Fruit fly (Drosophila melanogaster) whole organism, embryonic: ENCODE measurements around the gene Yp1.
A peak's percentile ranks its signal among the peaks of the same experiment; 100 is the strongest.

Source experiments
- Antp ChIP-seq: fragments of 200-800 bp; sonication (Bioruptor generic); optimal IDR thresholded peaks from 3 replicates; lab custom pipeline; 2016; ENCODE audit warnings: missing biosample characterization, missing genetic modification characterization
- CG11504 ChIP-seq: fragments of 200-800 bp; sonication (Bioruptor generic); optimal IDR thresholded peaks from 3 replicates; lab custom pipeline; 2019; ENCODE audit warnings: missing biosample characterization, mild to moderate bottlenecking, missing genetic modification characterization, moderate library complexity
- CG11696 ChIP-seq: fragments of 200-800 bp; sonication (Bioruptor generic); IDR thresholded peaks from 2 replicates; pipeline ENCODE4 v1.3.6; 2022; ENCODE audit warnings: missing biosample characterization, missing genetic modification characterization
- CG1233 ChIP-seq: fragments of 200-800 bp; sonication (Bioruptor generic); optimal IDR thresholded peaks from 4 replicates; lab custom pipeline; 2018; ENCODE audit warnings: missing biosample characterization, mild to moderate bottlenecking, missing genetic modification characterization
- CG13296 ChIP-seq: fragments of 200-800 bp; sonication (Bioruptor generic); optimal IDR thresholded peaks from 3 replicates; lab custom pipeline; 2018; ENCODE audit warnings: missing biosample characterization, mild to moderate bottlenecking, missing genetic modification characterization
- CG13894 ChIP-seq: fragments of 200-800 bp; sonication (Bioruptor generic); optimal IDR thresholded peaks from 3 replicates; lab custom pipeline; 2018; ENCODE audit warnings: missing biosample characterization, mild to moderate bottlenecking, missing genetic modification characterization, moderate library complexity
- CG17361 ChIP-seq: fragments of 200-800 bp; sonication (Bioruptor generic); IDR thresholded peaks from 3 replicates; pipeline ENCODE4 v1.3.6; 2022; ENCODE audit warnings: missing biosample characterization, missing genetic modification characterization
- CG2202 ChIP-seq: fragments of 200-800 bp; sonication (Bioruptor generic); optimal IDR thresholded peaks from 2 replicates; lab custom pipeline; 2018; ENCODE audit warnings: missing biosample characterization, mild to moderate bottlenecking, missing genetic modification characterization
- CG33557 ChIP-seq: fragments of 200-800 bp; sonication (Bioruptor generic); optimal IDR thresholded peaks from 2 replicates; lab custom pipeline; 2019; ENCODE audit warnings: missing biosample characterization, mild to moderate bottlenecking, missing genetic modification characterization, moderate library complexity
- CG34224 ChIP-seq: fragments of 200-800 bp; sonication (Bioruptor generic); IDR thresholded peaks from 3 replicates; pipeline ENCODE4 v1.3.6; 2022; ENCODE audit warnings: missing biosample characterization, missing genetic modification characterization; ENCODE audit not compliant: partially characterized antibody
- CG4617 ChIP-seq: fragments of 200-800 bp; sonication (Bioruptor generic); optimal IDR thresholded peaks from 3 replicates; lab custom pipeline; 2016; ENCODE audit warnings: missing biosample characterization, missing genetic modification characterization, borderline replicate concordance
- CG7357 ChIP-seq: fragments of 200-800 bp; sonication (Bioruptor generic); IDR thresholded peaks from 3 replicates; pipeline ENCODE4 v1.3.6; 2022; ENCODE audit warnings: missing biosample characterization, missing genetic modification characterization
- CG7963 ChIP-seq: fragments of 200-800 bp; sonication (Bioruptor generic); IDR thresholded peaks from 3 replicates; pipeline ENCODE4 v1.3.6; 2022; ENCODE audit warnings: missing biosample characterization, missing genetic modification characterization; ENCODE audit not compliant: partially characterized antibody
- CG8359 ChIP-seq: fragments of 200-800 bp; sonication (Bioruptor generic); optimal IDR thresholded peaks from 2 replicates; lab custom pipeline; 2017; ENCODE audit warnings: missing biosample characterization, mild to moderate bottlenecking, missing genetic modification characterization, borderline replicate concordance
- Dek ChIP-seq: fragments of 200-800 bp; sonication (Bioruptor generic); optimal IDR thresholded peaks from 3 replicates; lab custom pipeline; 2019; ENCODE audit warnings: missing biosample characterization, mild to moderate bottlenecking, missing genetic modification characterization, moderate library complexity
- E2f2 ChIP-seq: fragments of 200-800 bp; sonication (Bioruptor generic); IDR thresholded peaks from 2 replicates; pipeline ENCODE4 v1.3.6; 2022; ENCODE audit warnings: missing biosample characterization, missing genetic modification characterization
- Fer1 ChIP-seq: fragments of 200-800 bp; sonication (Bioruptor generic); optimal IDR thresholded peaks from 2 replicates; lab custom pipeline; 2017; ENCODE audit warnings: missing biosample characterization, mild to moderate bottlenecking, missing genetic modification characterization
- HHEX ChIP-seq: fragments of 200-800 bp; sonication (Bioruptor generic); optimal IDR thresholded peaks from 3 replicates; lab custom pipeline; 2017; ENCODE audit warnings: missing biosample characterization, mild to moderate bottlenecking, missing genetic modification characterization, missing genetic modification reagents
- Hr3 ChIP-seq: fragments of 200-800 bp; sonication (Bioruptor generic); optimal IDR thresholded peaks from 3 replicates; lab custom pipeline; 2016; ENCODE audit warnings: missing biosample characterization, missing genetic modification characterization
- Hsf ChIP-seq: fragments of 200-800 bp; sonication (Bioruptor generic); optimal IDR thresholded peaks from 3 replicates; lab custom pipeline; 2016; ENCODE audit warnings: missing biosample characterization, missing genetic modification characterization
- Jarid2 ChIP-seq: fragments of 200-800 bp; sonication (Bioruptor generic); optimal IDR thresholded peaks from 3 replicates; lab custom pipeline; 2017; ENCODE audit warnings: mild to moderate bottlenecking, missing biosample characterization, missing genetic modification reagents, missing genetic modification characterization
- MBD-R2 ChIP-seq: fragments of 200-800 bp; sonication (Bioruptor generic); IDR thresholded peaks from 2 replicates; pipeline ENCODE4 v1.3.6; 2022; ENCODE audit warnings: missing biosample characterization, missing genetic modification characterization
- Myb ChIP-seq: fragments of 200-800 bp; sonication (Bioruptor generic); optimal IDR thresholded peaks from 2 replicates; lab custom pipeline; 2016; ENCODE audit warnings: missing biosample characterization, missing genetic modification characterization
- Nf-YA ChIP-seq: fragments of 200-800 bp; sonication (Bioruptor generic); IDR thresholded peaks from 2 replicates; pipeline ENCODE4 v1.3.6; 2022; ENCODE audit warnings: missing biosample characterization, missing genetic modification characterization
- Optix ChIP-seq: fragments of 200-800 bp; sonication (Bioruptor generic); IDR thresholded peaks from 3 replicates; pipeline ENCODE4 v1.3.6; 2022; ENCODE audit warnings: missing biosample characterization, missing genetic modification characterization
- Ssrp ChIP-seq: fragments of 200-800 bp; sonication (Bioruptor generic); optimal IDR thresholded peaks from 2 replicates; lab custom pipeline; 2018; ENCODE audit warnings: missing biosample characterization, mild to moderate bottlenecking, missing genetic modification characterization, moderate library complexity
- Taf1 ChIP-seq: fragments of 200-800 bp; sonication (Bioruptor generic); IDR thresholded peaks from 2 replicates; pipeline ENCODE4 v1.3.6; 2022; ENCODE audit warnings: missing biosample characterization, missing genetic modification characterization
- aop ChIP-seq: fragments of 200-800 bp; sonication (Bioruptor generic); IDR thresholded peaks from 2 replicates; pipeline ENCODE4 v1.3.6; 2022; ENCODE audit warnings: missing biosample characterization, missing genetic modification characterization
- bbx ChIP-seq: fragments of 200-800 bp; sonication (Bioruptor generic); IDR thresholded peaks from 2 replicates; pipeline ENCODE4 v1.3.6; 2022; ENCODE audit warnings: missing biosample characterization, missing genetic modification characterization; ENCODE audit not compliant: partially characterized antibody
- disco-r ChIP-seq: fragments of 200-800 bp; sonication (Bioruptor generic); optimal IDR thresholded peaks from 2 replicates; lab custom pipeline; 2016; ENCODE audit warnings: missing biosample characterization, missing genetic modification characterization
- dpn ChIP-seq, 2 experiments: fragments of 200-800 bp; sonication (Bioruptor generic); optimal IDR thresholded peaks; 3 replicates each; lab custom pipeline; 2016; ENCODE audit warnings: missing biosample characterization in 2 of 2, missing genetic modification characterization in 2 of 2
- ewg ChIP-seq: fragments of 200-800 bp; sonication (Bioruptor generic); optimal IDR thresholded peaks from 3 replicates; lab custom pipeline; 2017; ENCODE audit warnings: mild to moderate bottlenecking, missing biosample characterization, missing genetic modification reagents, missing genetic modification characterization
- eyg ChIP-seq: fragments of 200-800 bp; sonication (Bioruptor generic); optimal IDR thresholded peaks from 3 replicates; lab custom pipeline; 2016; ENCODE audit warnings: missing biosample characterization, missing genetic modification characterization
- gcm ChIP-seq: fragments of 200-800 bp; sonication (Bioruptor generic); optimal IDR thresholded peaks from 2 replicates; lab custom pipeline; 2019; ENCODE audit warnings: missing biosample characterization, mild to moderate bottlenecking, missing genetic modification characterization, moderate library complexity
- gcm2 ChIP-seq: fragments of 200-800 bp; sonication (Bioruptor generic); optimal IDR thresholded peaks from 2 replicates; lab custom pipeline; 2016; ENCODE audit warnings: missing biosample characterization, missing genetic modification characterization
- gfzf ChIP-seq: fragments of 200-800 bp; sonication (Bioruptor generic); optimal IDR thresholded peaks from 2 replicates; lab custom pipeline; 2016; ENCODE audit warnings: missing biosample characterization, mild to moderate bottlenecking, missing genetic modification characterization, moderate library complexity
- grn ChIP-seq: fragments of 200-800 bp; sonication (Bioruptor generic); optimal IDR thresholded peaks from 3 replicates; lab custom pipeline; 2017; ENCODE audit warnings: missing biosample characterization, missing genetic modification characterization
- hb ChIP-seq: fragments of 200-800 bp; sonication (Bioruptor generic); IDR thresholded peaks from 3 replicates; pipeline ENCODE4 v1.3.6; 2022; ENCODE audit warnings: missing biosample characterization, missing genetic modification characterization; ENCODE audit not compliant: partially characterized antibody
- ind ChIP-seq: fragments of 200-800 bp; sonication (Bioruptor generic); optimal IDR thresholded peaks from 3 replicates; lab custom pipeline; 2016; ENCODE audit warnings: missing biosample characterization, missing genetic modification characterization
- nom ChIP-seq: fragments of 200-800 bp; sonication (Bioruptor generic); optimal IDR thresholded peaks from 2 replicates; lab custom pipeline; 2017; ENCODE audit warnings: missing biosample characterization, missing genetic modification characterization, mild to moderate bottlenecking, moderate library complexity, missing genetic modification reagents
- pita ChIP-seq: fragments of 200-800 bp; sonication (Bioruptor generic); optimal IDR thresholded peaks from 2 replicates; lab custom pipeline; 2017; ENCODE audit warnings: missing biosample characterization, mild to moderate bottlenecking, missing genetic modification characterization
- pzg ChIP-seq: fragments of 200-800 bp; sonication (Bioruptor generic); optimal IDR thresholded peaks from 3 replicates; lab custom pipeline; 2018; ENCODE audit warnings: missing biosample characterization, mild to moderate bottlenecking, missing genetic modification characterization, moderate library complexity
- toy ChIP-seq: fragments of 200-800 bp; sonication (Bioruptor generic); IDR thresholded peaks from 2 replicates; pipeline ENCODE4 v1.3.6; 2022; ENCODE audit warnings: missing biosample characterization, missing genetic modification characterization
- trem ChIP-seq: fragments of 200-800 bp; optimal IDR thresholded peaks from 3 replicates; lab custom pipeline; 2019; ENCODE audit warnings: missing biosample characterization, mild to moderate bottlenecking, missing genetic modification characterization, moderate library complexity
- trh ChIP-seq: fragments of 200-800 bp; sonication (Bioruptor generic); optimal IDR thresholded peaks from 2 replicates; lab custom pipeline; 2016; ENCODE audit warnings: missing biosample characterization, missing genetic modification characterization
- ttk ChIP-seq: fragments of 200-800 bp; sonication (Bioruptor generic); IDR thresholded peaks from 2 replicates; pipeline ENCODE4 v2.1.2; 2022; ENCODE audit warnings: missing biosample characterization, missing genetic modification characterization
- unc-4 ChIP-seq: fragments of 200-800 bp; sonication (Bioruptor generic); IDR thresholded peaks from 2 replicates; pipeline ENCODE4 v1.3.6; 2022; ENCODE audit warnings: missing biosample characterization, missing genetic modification characterization; ENCODE audit not compliant: partially characterized antibody
- yki ChIP-seq: fragments of >200 bp; optimal IDR thresholded peaks from 3 replicates; lab custom pipeline; 2018

The Yp1 gene

dm6 chrX:10082950-10083253 lies 29.3 kb downstream of the Yp1 start, which contains the start of gene CG2972:
Gene CG2972 (plus strand): TSS chrX:10083154.
- peak; percentile 6 for TF ChIP-seq CG4617
- TF ChIP-seq pzg (GFP tag; lab: Kevin White, UChicago): peak; percentile 11
- peak; percentile 37 for TF ChIP-seq gfzf (GFP tag; lab: Kevin White, UChicago)
- TF ChIP-seq Dek: no peak
- TF ChIP-seq unc-4 (GFP tag; lab: Robert Waterston, UW): no peak

DNA sequence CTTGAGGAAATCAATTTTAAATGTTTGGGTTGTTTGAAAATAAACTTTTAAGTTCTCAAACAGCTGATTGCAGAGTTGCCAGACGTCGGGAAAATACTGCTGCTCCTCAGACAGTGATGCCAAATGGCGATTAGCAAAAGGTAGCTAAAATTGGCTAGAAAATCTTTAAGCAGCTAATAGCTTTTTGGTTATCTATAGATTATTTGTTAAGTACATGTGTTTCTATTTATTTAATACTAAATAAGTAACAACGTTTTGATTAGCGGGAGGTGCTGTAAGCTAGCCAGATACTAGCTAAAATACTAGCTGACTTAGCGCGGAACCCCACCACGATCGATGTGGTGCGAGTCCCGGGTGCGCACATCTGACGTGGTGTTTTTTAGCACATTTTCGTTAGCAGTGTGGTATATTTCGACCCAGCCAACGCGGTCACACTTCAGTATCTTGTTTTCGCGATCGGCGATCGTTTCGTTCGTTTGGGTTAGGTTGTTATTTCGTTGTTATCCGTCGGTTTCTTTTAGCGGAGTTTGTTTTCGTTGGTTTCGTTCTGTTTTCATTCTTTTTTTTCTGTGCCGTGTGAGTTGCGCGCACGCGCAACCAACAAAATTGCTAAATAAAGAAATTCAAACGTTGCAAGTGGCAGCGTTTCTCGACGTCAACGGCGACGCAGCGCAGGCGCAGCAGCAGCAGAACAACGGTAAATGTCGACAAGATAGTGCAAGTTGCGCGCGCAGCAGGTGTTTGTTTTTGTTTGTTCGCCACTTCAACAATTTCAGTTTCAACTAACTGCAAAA lies 32.7 kb downstream of the Yp1 start, which contains the start of the genes Naxe and RhoU:
Gene Naxe, minus strand, starts transcription at position 77 of the 794 bp plus-strand sequence.
Gene RhoU, plus strand, starts transcription at position 433 of the 794 bp plus-strand sequence.
- no peak for TF ChIP-seq CG13894 (tag; lab: Kevin White, UChicago)
- TF ChIP-seq Hsf (GFP tag; lab: Kevin White, UChicago): peak; percentile 22
- TF ChIP-seq gcm2 (GFP tag; lab: Kevin White, UChicago): no peak
- no peak for TF ChIP-seq gcm
- TF ChIP-seq grn: peak; percentile 93
- no peak for TF ChIP-seq yki (lab: Kevin White, UChicago)
- no peak for TF ChIP-seq disco-r (GFP tag; lab: Kevin White, UChicago)
- TF ChIP-seq MBD-R2 (GFP tag; lab: Robert Waterston, UW): peak; percentile 60
- peak; percentile 27 to 31 for TF ChIP-seq dpn (GFP tag; optimal IDR thresholded peaks at IDR 0.05; lab: Kevin White, UChicago)
- no peak for TF ChIP-seq CG33557 (GFP tag; lab: Kevin White, UChicago)
- no peak for TF ChIP-seq CG1233
- no peak; the same call in 2 of the 3 replicates for TF ChIP-seq CG7357
- no peak for TF ChIP-seq toy (GFP tag; lab: Robert Waterston, UW)
- peak; percentile 45; the same call in 1 of the 3 replicates for TF ChIP-seq CG17361
- no peak for TF ChIP-seq Hr3 (GFP tag; lab: Kevin White, UChicago)
- 0 out of 3 replicates have a peak, but pooled peaks have one; percentile 27 for TF ChIP-seq CG34224 (GFP tag; lab: Robert Waterston, UW)
- peak; percentile 96 for TF ChIP-seq Jarid2 (GFP tag; lab: Kevin White, UChicago)
- peak; percentile 53; the same call in 1 of the 2 replicates for TF ChIP-seq bbx
- TF ChIP-seq CG8359: no peak
- TF ChIP-seq aop (GFP tag; lab: Robert Waterston, UW): no peak
- peak; percentile 56 for TF ChIP-seq ewg (GFP tag; lab: Kevin White, UChicago)
- peak; percentile 33 for TF ChIP-seq Myb (GFP tag; lab: Kevin White, UChicago)
- TF ChIP-seq CG7963 (GFP tag; lab: Robert Waterston, UW): no peak
- TF ChIP-seq nom: peak; percentile 31
- peak; percentile 60 for TF ChIP-seq trem (tag; lab: Kevin White, UChicago)
- peak; percentile 48 for TF ChIP-seq Antp (GFP tag; lab: Kevin White, UChicago)
- no peak for TF ChIP-seq Optix (GFP tag; lab: Robert Waterston, UW)
- no peak for TF ChIP-seq eyg (GFP tag; lab: Kevin White, UChicago)
- TF ChIP-seq Ssrp (tag; lab: Kevin White, UChicago): no peak
- no peak for TF ChIP-seq HHEX (GFP tag; lab: Kevin White, UChicago)
- TF ChIP-seq Nf-YA (GFP tag; lab: Robert Waterston, UW): no peak
- no peak for TF ChIP-seq Fer1 (GFP tag; lab: Kevin White, UChicago)
- peak; percentile 74 for TF ChIP-seq pita
- peak; percentile 31; the same call in 1 of the 2 replicates for TF ChIP-seq E2f2 (GFP tag; lab: Robert Waterston, UW)
- no peak for TF ChIP-seq CG13296 (GFP tag; lab: Kevin White, UChicago)
- no peak for TF ChIP-seq hb (GFP tag; lab: Robert Waterston, UW)
- TF ChIP-seq CG11696 (GFP tag; lab: Robert Waterston, UW): no peak
- TF ChIP-seq ind (GFP tag; lab: Kevin White, UChicago): peak; percentile 10
- no peak for TF ChIP-seq ttk (GFP tag; lab: Robert Waterston, UW)
- TF ChIP-seq CG11504 (tag; lab: Kevin White, UChicago): no peak
- no peak for TF ChIP-seq CG2202
- no peak for TF ChIP-seq trh (GFP tag; lab: Kevin White, UChicago)
- TF ChIP-seq Taf1 (GFP tag; lab: Robert Waterston, UW): no peak
